Fruit fly (Drosophila melanogaster) whole organism, embryonic: ENCODE measurements around the gene Mct1.

Experiments
- Aef1 ChIP-seq: fragments of 200-800 bp; sonication (Bioruptor generic); IDR thresholded peaks from 3 replicates; pipeline ENCODE4 v1.3.6; 2022; ENCODE audit warnings: missing biosample characterization, missing genetic modification characterization
- Atf6 ChIP-seq: fragments of 200-800 bp; sonication (Bioruptor generic); IDR thresholded peaks from 2 replicates; pipeline ENCODE4 v1.3.6; 2022; ENCODE audit warnings: missing biosample characterization, missing genetic modification characterization
- Blimp-1 ChIP-seq: fragments of 200-800 bp; sonication (Bioruptor generic); optimal IDR thresholded peaks from 3 replicates; lab custom pipeline; 2018; ENCODE audit warnings: missing biosample characterization, missing genetic modification characterization, mild to moderate bottlenecking, moderate library complexity, missing genetic modification reagents
- BtbVII ChIP-seq: fragments of 200-800 bp; sonication (Bioruptor generic); optimal IDR thresholded peaks from 3 replicates; lab custom pipeline; 2017; ENCODE audit warnings: missing biosample characterization, mild to moderate bottlenecking, missing genetic modification characterization
- CG11247 ChIP-seq: fragments of 200-800 bp; sonication (Bioruptor generic); IDR thresholded peaks from 2 replicates; pipeline ENCODE4 v1.3.6; 2022; ENCODE audit warnings: missing biosample characterization, missing genetic modification characterization
- CG11398 ChIP-seq: fragments of 200-800 bp; sonication (Bioruptor generic); optimal IDR thresholded peaks from 2 replicates; lab custom pipeline; 2016; ENCODE audit warnings: missing biosample characterization, missing genetic modification characterization
- CG12744 ChIP-seq: fragments of 200-800 bp; sonication (Bioruptor generic); optimal IDR thresholded peaks from 2 replicates; lab custom pipeline; 2016; ENCODE audit warnings: missing biosample characterization, missing genetic modification characterization
- CG15269 ChIP-seq: fragments of 200-800 bp; sonication (Bioruptor generic); optimal IDR thresholded peaks from 2 replicates; lab custom pipeline; 2018; ENCODE audit warnings: missing biosample characterization, mild to moderate bottlenecking, missing genetic modification characterization, moderate library complexity
- CG16863 ChIP-seq: fragments of 200-800 bp; sonication (Bioruptor generic); optimal IDR thresholded peaks from 3 replicates; lab custom pipeline; 2016; ENCODE audit warnings: missing biosample characterization, missing genetic modification characterization
- CG17361 ChIP-seq: fragments of 200-800 bp; sonication (Bioruptor generic); IDR thresholded peaks from 3 replicates; pipeline ENCODE4 v1.3.6; 2022; ENCODE audit warnings: missing biosample characterization, missing genetic modification characterization
- CG1832 ChIP-seq: fragments of 200-800 bp; sonication (Bioruptor generic); optimal IDR thresholded peaks from 2 replicates; lab custom pipeline; 2017; ENCODE audit warnings: missing biosample characterization, mild to moderate bottlenecking, missing genetic modification characterization, inconsistent platforms
- CG3163 ChIP-seq: fragments of 200-800 bp; sonication (Bioruptor generic); optimal IDR thresholded peaks from 3 replicates; lab custom pipeline; 2016; ENCODE audit warnings: missing biosample characterization, missing genetic modification characterization
- CG33213 ChIP-seq: fragments of 200-800 bp; sonication (Bioruptor generic); optimal IDR thresholded peaks from 3 replicates; lab custom pipeline; 2016; ENCODE audit warnings: missing biosample characterization, missing genetic modification characterization
- CG3407 ChIP-seq: fragments of 200-800 bp; sonication (Bioruptor generic); optimal IDR thresholded peaks from 2 replicates; lab custom pipeline; 2018; ENCODE audit warnings: missing biosample characterization, mild to moderate bottlenecking, missing genetic modification characterization
- CG34224 ChIP-seq: fragments of 200-800 bp; sonication (Bioruptor generic); IDR thresholded peaks from 3 replicates; pipeline ENCODE4 v1.3.6; 2022; ENCODE audit warnings: missing biosample characterization, missing genetic modification characterization; ENCODE audit not compliant: partially characterized antibody
- CG34376 ChIP-seq: fragments of 200-800 bp; sonication (Bioruptor generic); optimal IDR thresholded peaks from 2 replicates; lab custom pipeline; 2018; ENCODE audit warnings: missing biosample characterization, mild to moderate bottlenecking, missing genetic modification characterization
- CG3838 ChIP-seq: fragments of 200-800 bp; sonication (Bioruptor generic); optimal IDR thresholded peaks from 3 replicates; lab custom pipeline; 2016; ENCODE audit warnings: missing biosample characterization, missing genetic modification characterization
- CG7987 ChIP-seq: fragments of 200-800 bp; sonication (Bioruptor generic); optimal IDR thresholded peaks from 2 replicates; lab custom pipeline; 2018; ENCODE audit warnings: missing biosample characterization, mild to moderate bottlenecking, missing genetic modification characterization, moderate library complexity
- CG8290 ChIP-seq, 3 experiments: fragments of 200-800 bp; sonication (Bioruptor generic); optimal IDR thresholded peaks; 2 replicates each; lab custom pipeline; 2016 to 2019; ENCODE audit warnings: missing biosample characterization in 3 of 3, missing genetic modification characterization in 3 of 3, mild to moderate bottlenecking in 2 of 3, moderate library complexity in 1 of 3
- CG9932 ChIP-seq: fragments of 200-800 bp; sonication (Bioruptor generic); IDR thresholded peaks from 2 replicates; pipeline ENCODE4 v1.3.6; 2022; ENCODE audit warnings: missing biosample characterization, missing genetic modification characterization
- Dad ChIP-seq: fragments of 200-800 bp; sonication (Bioruptor generic); optimal IDR thresholded peaks from 3 replicates; lab custom pipeline; 2016; ENCODE audit warnings: missing biosample characterization, missing genetic modification characterization
- Dbx ChIP-seq: fragments of 200-800 bp; sonication (Bioruptor generic); IDR thresholded peaks from 3 replicates; pipeline ENCODE4 v1.3.6; 2022; ENCODE audit warnings: missing biosample characterization, missing genetic modification characterization
- Dip3 ChIP-seq: fragments of 200-800 bp; sonication (Bioruptor generic); optimal IDR thresholded peaks from 3 replicates; lab custom pipeline; 2016; ENCODE audit warnings: missing biosample characterization, missing genetic modification characterization
- Dll ChIP-seq: fragments of 200-800 bp; sonication (Bioruptor generic); IDR thresholded peaks from 4 replicates; pipeline ENCODE4 v1.3.6; 2022; ENCODE audit warnings: missing biosample characterization, missing genetic modification characterization; ENCODE audit not compliant: partially characterized antibody
- HLH3B ChIP-seq: fragments of 200-800 bp; sonication (Bioruptor generic); IDR thresholded peaks from 2 replicates; pipeline ENCODE4 v1.3.6; 2022; ENCODE audit warnings: missing biosample characterization, missing genetic modification characterization
- Rx ChIP-seq: fragments of 200-800 bp; sonication (Bioruptor generic); IDR thresholded peaks from 2 replicates; pipeline ENCODE4 v1.3.6; 2022; ENCODE audit warnings: missing biosample characterization, missing genetic modification characterization
- Taf1 ChIP-seq: fragments of 200-800 bp; sonication (Bioruptor generic); IDR thresholded peaks from 2 replicates; pipeline ENCODE4 v1.3.6; 2022; ENCODE audit warnings: missing biosample characterization, missing genetic modification characterization
- ato ChIP-seq: fragments of 200-800 bp; sonication (Bioruptor generic); IDR thresholded peaks from 2 replicates; pipeline ENCODE4 v1.3.6; 2022; ENCODE audit warnings: missing biosample characterization, missing genetic modification characterization; ENCODE audit not compliant: partially characterized antibody
- bab2 ChIP-seq: fragments of 200-800 bp; sonication (Bioruptor generic); optimal IDR thresholded peaks from 2 replicates; lab custom pipeline; 2016; ENCODE audit warnings: missing biosample characterization, missing genetic modification characterization
- chif ChIP-seq, 2 experiments: fragments of 200-800 bp; sonication (Bioruptor generic); optimal IDR thresholded peaks; 3 replicates each; lab custom pipeline; 2016; ENCODE audit warnings: missing biosample characterization in 2 of 2, missing genetic modification characterization in 2 of 2
- crol ChIP-seq: fragments of 200-800 bp; sonication (Bioruptor generic); IDR thresholded peaks from 2 replicates; pipeline ENCODE4 v1.3.6; 2022; ENCODE audit warnings: missing biosample characterization, missing genetic modification characterization
- dm ChIP-seq: fragments of 200-800 bp; sonication (Bioruptor generic); optimal IDR thresholded peaks from 3 replicates; lab custom pipeline; 2016; ENCODE audit warnings: missing biosample characterization, missing genetic modification characterization
- ems ChIP-seq: fragments of 200-800 bp; sonication (Bioruptor generic); optimal IDR thresholded peaks from 3 replicates; lab custom pipeline; 2016; ENCODE audit warnings: missing biosample characterization, missing genetic modification characterization
- grn ChIP-seq: fragments of 200-800 bp; sonication (Bioruptor generic); optimal IDR thresholded peaks from 3 replicates; lab custom pipeline; 2017; ENCODE audit warnings: missing biosample characterization, missing genetic modification characterization
- gro ChIP-seq: fragments of 200-800 bp; sonication (Bioruptor generic); optimal IDR thresholded peaks from 2 replicates; lab custom pipeline; 2016; ENCODE audit warnings: missing biosample characterization, missing genetic modification characterization
- ham ChIP-seq: fragments of 200-800 bp; sonication (Bioruptor generic); IDR thresholded peaks from 2 replicates; pipeline ENCODE4 v1.3.6; 2022; ENCODE audit warnings: missing biosample characterization, missing genetic modification characterization
- insv ChIP-seq, 2 experiments: fragments of 200-800 bp; sonication (Bioruptor generic); optimal IDR thresholded peaks; 3 replicates each; lab custom pipeline; 2016 to 2018; ENCODE audit warnings: missing biosample characterization in 2 of 2, missing genetic modification characterization in 2 of 2
- lab ChIP-seq: fragments of 200-800 bp; sonication (Bioruptor generic); optimal IDR thresholded peaks from 3 replicates; lab custom pipeline; 2017; ENCODE audit warnings: missing biosample characterization, missing genetic modification characterization, mild to moderate bottlenecking, moderate library complexity, missing genetic modification reagents
- nau ChIP-seq: fragments of 200-800 bp; sonication (Bioruptor generic); optimal IDR thresholded peaks from 3 replicates; lab custom pipeline; 2017; ENCODE audit warnings: missing biosample characterization, mild to moderate bottlenecking, missing genetic modification characterization, missing genetic modification reagents
- nerfin-2 ChIP-seq: fragments of 200-800 bp; sonication (Bioruptor generic); IDR thresholded peaks from 2 replicates; pipeline ENCODE4 v1.3.6; 2022; ENCODE audit warnings: missing biosample characterization, missing genetic modification characterization; ENCODE audit not compliant: partially characterized antibody
- pan ChIP-seq, 4 experiments: fragments of >200 bp in 3 of 4; fragments of 200-800 bp in 1 of 4; sonication (Bioruptor generic) in 1 of 4; optimal IDR thresholded peaks in 3 of 4; IDR thresholded peaks in 1 of 4; 2 replicates each; pipeline versions ENCODE4 v1.3.6 to Lab custom; 2017 to 2022; ENCODE audit warnings: missing biosample characterization in 2 of 4, missing genetic modification characterization in 2 of 4, mixed read lengths in 1 of 4
- repo ChIP-seq: fragments of 200-800 bp; sonication (Bioruptor generic); optimal IDR thresholded peaks from 2 replicates; lab custom pipeline; 2016; ENCODE audit warnings: missing biosample characterization, missing genetic modification characterization
- rib ChIP-seq: fragments of 200-800 bp; sonication (Bioruptor generic); IDR thresholded peaks from 2 replicates; pipeline ENCODE4 v1.3.6; 2022; ENCODE audit warnings: missing biosample characterization, missing genetic modification characterization
- sc ChIP-seq, 3 experiments: fragments of >200 bp in 2 of 3; fragments of 200-800 bp in 1 of 3; sonication (Bioruptor generic) in 1 of 3; optimal IDR thresholded peaks; 2 replicates in 2 of 3; 3 replicates in 1 of 3; lab custom pipeline; 2017; ENCODE audit warnings: mild to moderate bottlenecking in 1 of 3, missing biosample characterization in 1 of 3, missing genetic modification characterization in 1 of 3, missing genetic modification reagents in 1 of 3
- sisA ChIP-seq: fragments of 200-800 bp; sonication (Bioruptor generic); IDR thresholded peaks from 2 replicates; pipeline ENCODE4 v1.3.6; 2022; ENCODE audit warnings: missing biosample characterization, missing genetic modification characterization
- yki ChIP-seq: fragments of >200 bp; optimal IDR thresholded peaks from 3 replicates; lab custom pipeline; 2018
- zen2 ChIP-seq: fragments of 200-800 bp; sonication (Bioruptor generic); IDR thresholded peaks from 3 replicates; pipeline ENCODE4 v1.3.6; 2022; ENCODE audit warnings: missing biosample characterization, missing genetic modification characterization; ENCODE audit not compliant: partially characterized antibody
- zfh1 ChIP-seq: fragments of 200-800 bp; sonication (Bioruptor generic); IDR thresholded peaks from 3 replicates; pipeline ENCODE4 v1.3.6; 2022; ENCODE audit warnings: missing biosample characterization, missing genetic modification characterization

Gene Mct1

dm6 chrX:2222181-2222790 is 33.3 kb downstream of the Mct1 start, which contains the start of gene Vinc (continued):
- peak; percentile 85 for TF ChIP-seq zfh1 (GFP tag; lab: Robert Waterston, UW)
- no peak for TF ChIP-seq ham (GFP tag; lab: Robert Waterston, UW)
- TF ChIP-seq sc (optimal IDR thresholded peaks at IDR 0.05; lab: Kevin White, UChicago), result no peak
- TF ChIP-seq sc (GFP tag; optimal IDR thresholded peaks at IDR 0.05; lab: Kevin White, UChicago), result peak; percentile 59
- no peak for TF ChIP-seq CG3838 (GFP tag; lab: Kevin White, UChicago)
- peak; percentile 66 for TF ChIP-seq gro (GFP tag; lab: Kevin White, UChicago)
- peak; percentile 86 for TF ChIP-seq CG15269
- no peak for TF ChIP-seq CG1832 (GFP tag; lab: Kevin White, UChicago)
- no peak for TF ChIP-seq nau (GFP tag; lab: Kevin White, UChicago)
- peak; percentile 82 for TF ChIP-seq CG11247 (GFP tag; lab: Robert Waterston, UW)
- peak; percentile 50; the same call in 2 of the 4 replicates for TF ChIP-seq Dll (GFP tag; lab: Robert Waterston, UW)
- TF ChIP-seq Dad (GFP tag; lab: Kevin White, UChicago), result peak; percentile 85
- peak; percentile 75 for TF ChIP-seq repo
- no peak for TF ChIP-seq grn (GFP tag; lab: Kevin White, UChicago)
- TF ChIP-seq HLH3B, result peak; percentile 78
- TF ChIP-seq Taf1 (GFP tag; lab: Robert Waterston, UW), result peak; percentile 84
- peak; percentile 47 for TF ChIP-seq bab2 (GFP tag; lab: Kevin White, UChicago)
- peak; percentile 85 for TF ChIP-seq Blimp-1 (GFP tag; lab: Kevin White, UChicago)
- no peak for TF ChIP-seq CG12744
- TF ChIP-seq rib (GFP tag; lab: Robert Waterston, UW), result peak; percentile 63; the same call in 1 of the 2 replicates
- peak; percentile 64 for TF ChIP-seq CG11398 (GFP tag; lab: Kevin White, UChicago)
- TF ChIP-seq pan (optimal IDR thresholded peaks at IDR 0.05; lab: Kevin White, UChicago), result no peak
- TF ChIP-seq pan (GFP tag; optimal IDR thresholded peaks at IDR 0.05 in 1 of 2, IDR thresholded peaks at IDR 0.05 in 1 of 2), result peak in 1 of 2 experiments; percentile 75
- TF ChIP-seq CG33213, result peak; percentile 68
- TF ChIP-seq Dip3 (GFP tag; lab: Kevin White, UChicago), result peak; percentile 86
- peak; percentile 94 for TF ChIP-seq CG17361 (GFP tag; lab: Robert Waterston, UW)
- peak; percentile 39 for TF ChIP-seq CG3163 (GFP tag; lab: Kevin White, UChicago)
- peak; percentile 96 for TF ChIP-seq lab (GFP tag; lab: Kevin White, UChicago)
- TF ChIP-seq Dbx (GFP tag; lab: Robert Waterston, UW), result peak; percentile 89
- TF ChIP-seq CG8290 (GFP tag; optimal IDR thresholded peaks at IDR 0.05; lab: Kevin White, UChicago), result peak; percentile 57
- no peak for TF ChIP-seq CG8290 (tag; optimal IDR thresholded peaks at IDR 0.05; lab: Kevin White, UChicago)
- peak; percentile 73 for TF ChIP-seq Rx (GFP tag; lab: Robert Waterston, UW)
- peak; percentile 93 for TF ChIP-seq BtbVII (GFP tag; lab: Kevin White, UChicago)
- TF ChIP-seq Atf6, result peak; percentile 91
- TF ChIP-seq ems (GFP tag; lab: Kevin White, UChicago), result peak; percentile 84
- TF ChIP-seq CG3407, result peak; percentile 5
- peak; percentile 73 for TF ChIP-seq CG7987 (GFP tag; lab: Kevin White, UChicago)
- TF ChIP-seq CG34376, result peak; percentile 96
- TF ChIP-seq ato (GFP tag; lab: Robert Waterston, UW), result peak; percentile 35; the same call in 1 of the 2 replicates
- 0 out of 3 replicates have a peak, but pooled peaks have one; percentile 27 for TF ChIP-seq CG34224
- TF ChIP-seq zen2, result peak; percentile 41; the same call in 1 of the 3 replicates
- TF ChIP-seq insv (GFP tag; optimal IDR thresholded peaks at IDR 0.05; lab: Kevin White, UChicago), result no peak
- peak; percentile 90 for TF ChIP-seq CG9932
- TF ChIP-seq chif (GFP tag; optimal IDR thresholded peaks at IDR 0.05; lab: Kevin White, UChicago), result peak; percentile 13 to 85
- TF ChIP-seq nerfin-2 (GFP tag; lab: Robert Waterston, UW), result 0 out of 2 replicates have a peak, but pooled peaks have one; percentile 37
- TF ChIP-seq crol (GFP tag; lab: Robert Waterston, UW), result peak; percentile 12; the same call in 1 of the 2 replicates
- peak; percentile 81 for TF ChIP-seq Aef1 (GFP tag; lab: Robert Waterston, UW)
- peak; percentile 36 for TF ChIP-seq dm (GFP tag; lab: Kevin White, UChicago)
- TF ChIP-seq CG16863 (GFP tag; lab: Kevin White, UChicago), result peak; percentile 59
- TF ChIP-seq sisA (GFP tag; lab: Robert Waterston, UW), result peak; percentile 82
- no peak for TF ChIP-seq yki
